Fruit fly (Drosophila melanogaster): Measurements from ENCODE around the gene Dysb.

Dysb gene

dm6 chr3L:18837707-18838244 is 29.8 kb upstream of the Dysb start (continued):
- TF ChIP-seq Tbp (GFP tag; optimal IDR thresholded peaks at IDR 0.05) (no peak), CG15696 (tag; optimal IDR thresholded peaks at IDR 0.05) (peak; percentile 87), eyg (GFP tag; optimal IDR thresholded peaks at IDR 0.05) (peak; percentile 27), CG4424 (GFP tag; optimal IDR thresholded peaks at IDR 0.05) (no peak), Sox102F (GFP tag; optimal IDR thresholded peaks at IDR 0.05) (no peak), CG12769 (tag; optimal IDR thresholded peaks at IDR 0.05) (peak; percentile 40), Dll (GFP tag; IDR thresholded peaks at IDR 0.05; ENCODE audit: partially characterized antibody) (no peak), Bteb2 (GFP tag; optimal IDR thresholded peaks at IDR 0.05) (no peak), pb (GFP tag; optimal IDR thresholded peaks at IDR 0.05) (no peak), dan (GFP tag; IDR thresholded peaks at IDR 0.05) (no peak), Usf (GFP tag; optimal IDR thresholded peaks at IDR 0.05) (no peak), CG15514 (GFP tag; optimal IDR thresholded peaks at IDR 0.05) (peak; percentile 37), Vsx1 (GFP tag; optimal IDR thresholded peaks at IDR 0.05) (peak; percentile 46), twi (tag; optimal IDR thresholded peaks at IDR 0.05) (no peak), nau (GFP tag; optimal IDR thresholded peaks at IDR 0.05) (peak; percentile 16), kni (GFP tag; optimal IDR thresholded peaks at IDR 0.05) (peak; percentile 48), CG10979 (tag; optimal IDR thresholded peaks at IDR 0.05) (peak; percentile 17), CG15269 (tag; optimal IDR thresholded peaks at IDR 0.05) (no peak), CG5245 (GFP tag; optimal IDR thresholded peaks at IDR 0.05) (no peak), otp (GFP tag; IDR thresholded peaks at IDR 0.05) (no peak), CG12219 (GFP tag; optimal IDR thresholded peaks at IDR 0.05) (no peak), CG14710 (tag; optimal IDR thresholded peaks at IDR 0.05) (peak; percentile 30), CG2120 (GFP tag; optimal IDR thresholded peaks at IDR 0.05) (no peak), CG1792 (GFP tag; optimal IDR thresholded peaks at IDR 0.05) (peak; percentile 18), CG12236 (GFP tag; optimal IDR thresholded peaks at IDR 0.05) (no peak), Opbp (GFP tag; IDR thresholded peaks at IDR 0.05; ENCODE audit: partially characterized antibody) (no peak), CG12659 (GFP tag; optimal IDR thresholded peaks at IDR 0.05) (no peak), CG3847 (GFP tag; IDR thresholded peaks at IDR 0.05) (no peak), MTF-1 (GFP tag; optimal IDR thresholded peaks at IDR 0.05; ENCODE audit: borderline replicate concordance) (no peak), amos (GFP tag; IDR thresholded peaks at IDR 0.05; ENCODE audit: partially characterized antibody) (no peak), kay (GFP tag; optimal IDR thresholded peaks at IDR 0.05) (no peak), Ets97D (GFP tag; optimal IDR thresholded peaks at IDR 0.05) (no peak), lov (optimal IDR thresholded peaks at IDR 0.05) (no peak), lov (GFP tag; IDR thresholded peaks at IDR 0.05) (no peak), lab (GFP tag; optimal IDR thresholded peaks at IDR 0.05) (peak; percentile 23), Trl (optimal IDR thresholded peaks at IDR 0.05) (no peak), Trl (GFP tag; optimal IDR thresholded peaks at IDR 0.05) (peak; percentile 24), CG16863 (GFP tag; optimal IDR thresholded peaks at IDR 0.05) (no peak), lbe (GFP tag; optimal IDR thresholded peaks at IDR 0.05) (no peak), emc (GFP tag; optimal IDR thresholded peaks at IDR 0.05) (no peak), BtbVII (GFP tag; optimal IDR thresholded peaks at IDR 0.05) (no peak), z (GFP tag; IDR thresholded peaks at IDR 0.05) (no peak), CG18764 (GFP tag; optimal IDR thresholded peaks at IDR 0.05) (no peak), p53 (GFP tag; optimal IDR thresholded peaks at IDR 0.05) (no peak), Ssrp (tag; optimal IDR thresholded peaks at IDR 0.05) (no peak), Dbx (GFP tag; IDR thresholded peaks at IDR 0.05) (no peak), CG2875 (GFP tag; optimal IDR thresholded peaks at IDR 0.05) (peak; percentile 20), CG17359 (tag; optimal IDR thresholded peaks at IDR 0.05) (peak; percentile 35), NK7.1 (GFP tag; optimal IDR thresholded peaks at IDR 0.05) (peak; percentile 43), Sox100B (GFP tag; optimal IDR thresholded peaks at IDR 0.05) (no peak), CG15479 (GFP tag; optimal IDR thresholded peaks at IDR 0.05) (no peak)
